Fruit fly (Drosophila melanogaster) whole organism, embryonic: ENCODE results near the gene wds.
A peak's percentile ranks its signal among the peaks of the same experiment; 100 is the strongest.

Source experiments
- Atf3 ChIP-seq: fragments of 200-800 bp; sonication (Bioruptor generic); optimal IDR thresholded peaks from 3 replicates; lab custom pipeline; 2016; ENCODE audit warnings: missing biosample characterization, missing genetic modification characterization
- CG12299 ChIP-seq: fragments of 200-800 bp; sonication (Bioruptor generic); optimal IDR thresholded peaks from 2 replicates; lab custom pipeline; 2018; ENCODE audit warnings: missing biosample characterization, mild to moderate bottlenecking, missing genetic modification characterization
- CG13624 ChIP-seq: fragments of 200-800 bp; sonication (Bioruptor generic); optimal IDR thresholded peaks from 2 replicates; lab custom pipeline; 2016; ENCODE audit warnings: missing biosample characterization, missing genetic modification characterization
- CG15601 ChIP-seq: fragments of 200-800 bp; sonication (Bioruptor generic); optimal IDR thresholded peaks from 3 replicates; lab custom pipeline; 2019; ENCODE audit warnings: missing biosample characterization, mild to moderate bottlenecking, missing genetic modification characterization, moderate library complexity
- CG15696 ChIP-seq: fragments of 200-800 bp; sonication (Bioruptor generic); optimal IDR thresholded peaks from 2 replicates; lab custom pipeline; 2019; ENCODE audit warnings: missing biosample characterization, mild to moderate bottlenecking, missing genetic modification characterization, moderate library complexity
- CG1603 ChIP-seq: fragments of 200-800 bp; sonication (Bioruptor generic); optimal IDR thresholded peaks from 2 replicates; lab custom pipeline; 2019; ENCODE audit warnings: missing biosample characterization, mild to moderate bottlenecking, missing genetic modification characterization, moderate library complexity
- CG16779 ChIP-seq: fragments of 200-800 bp; sonication (Bioruptor generic); IDR thresholded peaks from 2 replicates; pipeline ENCODE4 v1.3.6; 2022; ENCODE audit warnings: missing biosample characterization, missing genetic modification characterization
- CG17829 ChIP-seq: fragments of 200-800 bp; optimal IDR thresholded peaks from 2 replicates; lab custom pipeline; 2019; ENCODE audit warnings: missing biosample characterization, mild to moderate bottlenecking, missing genetic modification characterization, moderate library complexity
- CG1792 ChIP-seq: fragments of 200-800 bp; sonication (Bioruptor generic); optimal IDR thresholded peaks from 2 replicates; lab custom pipeline; 2016; ENCODE audit warnings: missing biosample characterization, missing genetic modification characterization
- CG18011 ChIP-seq: fragments of 200-800 bp; sonication (Bioruptor generic); optimal IDR thresholded peaks from 2 replicates; lab custom pipeline; 2017; ENCODE audit warnings: missing biosample characterization, missing genetic modification characterization, mild to moderate bottlenecking, moderate library complexity, missing genotype
- CG1832 ChIP-seq: fragments of 200-800 bp; sonication (Bioruptor generic); optimal IDR thresholded peaks from 2 replicates; lab custom pipeline; 2017; ENCODE audit warnings: missing biosample characterization, mild to moderate bottlenecking, missing genetic modification characterization, inconsistent platforms
- CG2199 ChIP-seq: fragments of 200-800 bp; sonication (Bioruptor generic); IDR thresholded peaks from 3 replicates; pipeline ENCODE4 v1.3.6; 2022; ENCODE audit warnings: missing biosample characterization, missing genetic modification characterization
- CG2202 ChIP-seq: fragments of 200-800 bp; sonication (Bioruptor generic); optimal IDR thresholded peaks from 2 replicates; lab custom pipeline; 2018; ENCODE audit warnings: missing biosample characterization, mild to moderate bottlenecking, missing genetic modification characterization
- CG2678 ChIP-seq: fragments of 200-800 bp; sonication (Bioruptor generic); optimal IDR thresholded peaks from 3 replicates; lab custom pipeline; 2019; ENCODE audit warnings: missing biosample characterization, mild to moderate bottlenecking, missing genetic modification characterization, moderate library complexity
- CG31224 ChIP-seq: fragments of 200-800 bp; sonication (Bioruptor generic); IDR thresholded peaks from 2 replicates; pipeline ENCODE4 v1.3.6; 2022; ENCODE audit warnings: missing biosample characterization, missing genetic modification characterization
- CG4282 ChIP-seq: fragments of 200-800 bp; sonication (Bioruptor generic); optimal IDR thresholded peaks from 2 replicates; lab custom pipeline; 2016; ENCODE audit warnings: missing biosample characterization, missing genetic modification characterization
- CG4617 ChIP-seq: fragments of 200-800 bp; sonication (Bioruptor generic); optimal IDR thresholded peaks from 3 replicates; lab custom pipeline; 2016; ENCODE audit warnings: missing biosample characterization, missing genetic modification characterization, borderline replicate concordance
- CG4730 ChIP-seq: fragments of 200-800 bp; sonication (Bioruptor generic); IDR thresholded peaks from 2 replicates; pipeline ENCODE4 v1.3.6; 2022; ENCODE audit warnings: missing biosample characterization, missing genetic modification characterization
- CG7556 ChIP-seq: fragments of 200-800 bp; sonication (Bioruptor generic); optimal IDR thresholded peaks from 2 replicates; lab custom pipeline; 2017; ENCODE audit warnings: missing biosample characterization, mild to moderate bottlenecking, missing genetic modification characterization
- CG7745 ChIP-seq: fragments of 200-800 bp; sonication (Bioruptor generic); optimal IDR thresholded peaks from 2 replicates; lab custom pipeline; 2018; ENCODE audit warnings: missing biosample characterization, mild to moderate bottlenecking, missing genetic modification characterization, moderate library complexity
- CG7963 ChIP-seq: fragments of 200-800 bp; sonication (Bioruptor generic); IDR thresholded peaks from 3 replicates; pipeline ENCODE4 v1.3.6; 2022; ENCODE audit warnings: missing biosample characterization, missing genetic modification characterization; ENCODE audit not compliant: partially characterized antibody
- CG8281 ChIP-seq: fragments of 200-800 bp; sonication (Bioruptor generic); optimal IDR thresholded peaks from 2 replicates; lab custom pipeline; 2018; ENCODE audit warnings: missing biosample characterization, mild to moderate bottlenecking, missing genetic modification characterization, moderate library complexity
- CG8290 ChIP-seq, 3 experiments: fragments of 200-800 bp; sonication (Bioruptor generic); optimal IDR thresholded peaks; 2 replicates each; lab custom pipeline; 2016 to 2019; ENCODE audit warnings: missing biosample characterization in 3 of 3, missing genetic modification characterization in 3 of 3, mild to moderate bottlenecking in 2 of 3, moderate library complexity in 1 of 3
- CG8359 ChIP-seq: fragments of 200-800 bp; sonication (Bioruptor generic); optimal IDR thresholded peaks from 2 replicates; lab custom pipeline; 2017; ENCODE audit warnings: missing biosample characterization, mild to moderate bottlenecking, missing genetic modification characterization, borderline replicate concordance
- CG8478 ChIP-seq: fragments of >200 bp; optimal IDR thresholded peaks from 2 replicates; lab custom pipeline; 2018
- CG8765 ChIP-seq: fragments of 200-800 bp; sonication (Bioruptor generic); IDR thresholded peaks from 2 replicates; pipeline ENCODE4 v1.3.6; 2022; ENCODE audit warnings: missing biosample characterization, missing genetic modification characterization
- CG9797 ChIP-seq: fragments of 200-800 bp; sonication (Bioruptor generic); optimal IDR thresholded peaks from 3 replicates; lab custom pipeline; 2018; ENCODE audit warnings: missing biosample characterization, mild to moderate bottlenecking, missing genetic modification characterization
- Fer2 ChIP-seq: fragments of 200-800 bp; sonication (Bioruptor generic); optimal IDR thresholded peaks from 2 replicates; lab custom pipeline; 2018; ENCODE audit warnings: missing biosample characterization, mild to moderate bottlenecking, missing genetic modification characterization, moderate library complexity
- Hey ChIP-seq: fragments of 200-800 bp; sonication (Bioruptor generic); optimal IDR thresholded peaks from 3 replicates; lab custom pipeline; 2018; ENCODE audit warnings: missing biosample characterization, mild to moderate bottlenecking, missing genetic modification characterization
- Hr3 ChIP-seq: fragments of 200-800 bp; sonication (Bioruptor generic); optimal IDR thresholded peaks from 3 replicates; lab custom pipeline; 2016; ENCODE audit warnings: missing biosample characterization, missing genetic modification characterization
- Lhr ChIP-seq: fragments of 200-800 bp; sonication (Bioruptor generic); optimal IDR thresholded peaks from 3 replicates; lab custom pipeline; 2017; ENCODE audit warnings: mild to moderate bottlenecking, missing biosample characterization, missing genetic modification reagents, missing genetic modification characterization
- NC2β ChIP-seq: fragments of 200-800 bp; sonication (Bioruptor generic); optimal IDR thresholded peaks from 2 replicates; lab custom pipeline; 2016; ENCODE audit warnings: missing biosample characterization, missing genetic modification characterization
- Nf-YC ChIP-seq: fragments of 200-800 bp; optimal IDR thresholded peaks from 3 replicates; lab custom pipeline; 2019; ENCODE audit warnings: missing biosample characterization, mild to moderate bottlenecking, missing genetic modification characterization, moderate library complexity
- Vsx1 ChIP-seq: fragments of 200-800 bp; sonication (Bioruptor generic); optimal IDR thresholded peaks from 2 replicates; lab custom pipeline; 2017; ENCODE audit warnings: missing biosample characterization, mild to moderate bottlenecking, missing genetic modification characterization, missing genetic modification reagents
- al ChIP-seq: fragments of 200-800 bp; sonication (Bioruptor generic); IDR thresholded peaks from 2 replicates; pipeline ENCODE4 v1.3.6; 2022; ENCODE audit warnings: missing biosample characterization, missing genetic modification characterization
- ara ChIP-seq: fragments of 200-800 bp; sonication (Bioruptor generic); IDR thresholded peaks from 2 replicates; pipeline ENCODE4 v1.3.6; 2022; ENCODE audit warnings: missing biosample characterization, missing genetic modification characterization
- bab2 ChIP-seq: fragments of 200-800 bp; sonication (Bioruptor generic); optimal IDR thresholded peaks from 2 replicates; lab custom pipeline; 2016; ENCODE audit warnings: missing biosample characterization, missing genetic modification characterization
- danr ChIP-seq: fragments of 200-800 bp; sonication (Bioruptor generic); IDR thresholded peaks from 2 replicates; pipeline ENCODE4 v1.3.6; 2022; ENCODE audit warnings: missing biosample characterization, missing genetic modification characterization
- dmrt11E ChIP-seq: fragments of 200-800 bp; sonication (Bioruptor generic); optimal IDR thresholded peaks from 3 replicates; lab custom pipeline; 2018; ENCODE audit warnings: missing biosample characterization, mild to moderate bottlenecking, missing genetic modification characterization, moderate library complexity
- dpn ChIP-seq, 2 experiments: fragments of 200-800 bp; sonication (Bioruptor generic); optimal IDR thresholded peaks; 3 replicates each; lab custom pipeline; 2016; ENCODE audit warnings: missing biosample characterization in 2 of 2, missing genetic modification characterization in 2 of 2
- hkb ChIP-seq, 2 experiments: fragments of 200-800 bp in 1 of 2; fragments of >200 bp in 1 of 2; sonication (Bioruptor generic) in 1 of 2; IDR thresholded peaks in 1 of 2; optimal IDR thresholded peaks in 1 of 2; 2 replicates each; pipeline versions ENCODE4 v1.3.6 to Lab custom; 2017 to 2022; ENCODE audit warnings: missing biosample characterization in 1 of 2, missing genetic modification characterization in 1 of 2
- inv ChIP-seq: fragments of 200-800 bp; sonication (Bioruptor generic); IDR thresholded peaks from 2 replicates; pipeline ENCODE4 v1.3.6; 2022; ENCODE audit warnings: missing biosample characterization, missing genetic modification characterization; ENCODE audit not compliant: partially characterized antibody
- mld ChIP-seq: fragments of 200-800 bp; sonication (Bioruptor generic); IDR thresholded peaks from 3 replicates; pipeline ENCODE4 v1.3.6; 2022; ENCODE audit warnings: missing biosample characterization, missing genetic modification characterization; ENCODE audit not compliant: partially characterized antibody
- nerfin-1 ChIP-seq: fragments of 200-800 bp; sonication (Bioruptor generic); optimal IDR thresholded peaks from 3 replicates; lab custom pipeline; 2019; ENCODE audit warnings: missing biosample characterization, mild to moderate bottlenecking, missing genetic modification characterization, moderate library complexity
- salm ChIP-seq: fragments of 200-800 bp; sonication (Bioruptor generic); optimal IDR thresholded peaks from 2 replicates; lab custom pipeline; 2018; ENCODE audit warnings: missing biosample characterization, mild to moderate bottlenecking, missing genetic modification characterization
- sc ChIP-seq, 3 experiments: fragments of >200 bp in 2 of 3; fragments of 200-800 bp in 1 of 3; sonication (Bioruptor generic) in 1 of 3; optimal IDR thresholded peaks; 2 replicates in 2 of 3; 3 replicates in 1 of 3; lab custom pipeline; 2017; ENCODE audit warnings: mild to moderate bottlenecking in 1 of 3, missing biosample characterization in 1 of 3, missing genetic modification characterization in 1 of 3, missing genetic modification reagents in 1 of 3
- stc ChIP-seq: fragments of 200-800 bp; sonication (Bioruptor generic); IDR thresholded peaks from 2 replicates; pipeline ENCODE4 v1.3.6; 2022; ENCODE audit warnings: missing biosample characterization, missing genetic modification characterization
- tgo ChIP-seq: fragments of 200-800 bp; sonication (Bioruptor generic); IDR thresholded peaks from 3 replicates; pipeline ENCODE4 v1.3.6; 2022; ENCODE audit warnings: missing biosample characterization, missing genetic modification characterization
- tio ChIP-seq: fragments of 200-800 bp; sonication (Bioruptor generic); optimal IDR thresholded peaks from 2 replicates; lab custom pipeline; 2017; ENCODE audit warnings: missing biosample characterization, missing genetic modification characterization, inconsistent platforms

wds gene

dm6 chrX:2536136-2536535, 49.6 kb upstream of the wds start (continued):
- TF ChIP-seq CG1832 (no peak), CG7963 (GFP tag; lab: Robert Waterston, UW) (no peak), CG8359 (GFP tag; lab: Kevin White, UChicago) (no peak), nerfin-1 (tag; lab: Kevin White, UChicago) (no peak), CG2199 (GFP tag; lab: Robert Waterston, UW) (no peak), CG8765 (GFP tag; lab: Robert Waterston, UW) (no peak), salm (tag; lab: Kevin White, UChicago) (no peak), Hr3 (peak; percentile 39), inv (no peak), al (GFP tag; lab: Robert Waterston, UW) (0 out of 2 replicates have a peak, but pooled peaks have one; percentile 36), CG8281 (no peak), danr (GFP tag; lab: Robert Waterston, UW) (no peak), NC2β (GFP tag; lab: Kevin White, UChicago) (no peak), CG4282 (no peak), hkb (optimal IDR thresholded peaks at IDR 0.05; lab: Kevin White, UChicago) (no peak), hkb (GFP tag; IDR thresholded peaks at IDR 0.05; lab: Robert Waterston, UW) (peak; percentile 51; the same call in 1 of the 2 replicates), CG8290 (GFP tag; optimal IDR thresholded peaks at IDR 0.05; lab: Kevin White, UChicago) (no peak), CG8290 (tag; optimal IDR thresholded peaks at IDR 0.05; lab: Kevin White, UChicago) (peak in 1 of 2 experiments; percentile 51), CG13624 (GFP tag; lab: Kevin White, UChicago) (no peak), Vsx1 (no peak), CG17829 (peak; percentile 27), CG1792 (GFP tag; lab: Kevin White, UChicago) (no peak), CG31224 (no peak), Atf3 (peak; percentile 5), CG9797 (GFP tag; lab: Kevin White, UChicago) (no peak), stc (GFP tag; lab: Robert Waterston, UW) (0 out of 2 replicates have a peak, but pooled peaks have one; percentile 23), ara (GFP tag; lab: Robert Waterston, UW) (0 out of 2 replicates have a peak, but pooled peaks have one; percentile 8), sc (optimal IDR thresholded peaks at IDR 0.05; lab: Kevin White, UChicago) (no peak), sc (GFP tag; optimal IDR thresholded peaks at IDR 0.05; lab: Kevin White, UChicago) (no peak), CG8478 (no peak), Hey (tag; lab: Kevin White, UChicago) (no peak), dmrt11E (peak; percentile 48), mld (GFP tag; lab: Robert Waterston, UW) (no peak), CG18011 (GFP tag; lab: Kevin White, UChicago) (no peak), CG4730 (GFP tag; lab: Robert Waterston, UW) (peak; percentile 46; the same call in 1 of the 2 replicates), CG7745 (tag; lab: Kevin White, UChicago) (no peak), CG2678 (tag; lab: Kevin White, UChicago) (peak; percentile 8), CG15601 (tag; lab: Kevin White, UChicago) (no peak), Fer2 (tag; lab: Kevin White, UChicago) (no peak), dpn (GFP tag; optimal IDR thresholded peaks at IDR 0.05; lab: Kevin White, UChicago) (peak in 1 of 2 experiments; percentile 23), CG16779 (GFP tag; lab: Robert Waterston, UW) (no peak), bab2 (GFP tag; lab: Kevin White, UChicago) (no peak), CG7556 (GFP tag; lab: Kevin White, UChicago) (peak; percentile 11), tgo (peak; percentile 60), CG1603 (tag; lab: Kevin White, UChicago) (peak; percentile 61), Lhr (GFP tag; lab: Kevin White, UChicago) (no peak), CG15696 (peak; percentile 3), Nf-YC (tag; lab: Kevin White, UChicago) (no peak), CG2202 (tag; lab: Kevin White, UChicago) (no peak), CG12299 (tag; lab: Kevin White, UChicago) (no peak), tio (GFP tag; lab: Kevin White, UChicago) (no peak), CG4617 (GFP tag; lab: Kevin White, UChicago) (no peak)
